Fruit fly (Drosophila melanogaster) whole organism, embryonic: ENCODE measurements around the gene CG14339.

Experiments used
- Ada2b ChIP-seq: fragments of 200-800 bp; sonication (Bioruptor generic); IDR thresholded peaks from 2 replicates; pipeline ENCODE4 v1.3.6; 2022; ENCODE audit warnings: missing biosample characterization, missing genetic modification characterization
- Blimp-1 ChIP-seq: fragments of 200-800 bp; sonication (Bioruptor generic); optimal IDR thresholded peaks from 3 replicates; lab custom pipeline; 2018; ENCODE audit warnings: missing biosample characterization, missing genetic modification characterization, mild to moderate bottlenecking, moderate library complexity, missing genetic modification reagents
- CG12744 ChIP-seq: fragments of 200-800 bp; sonication (Bioruptor generic); optimal IDR thresholded peaks from 2 replicates; lab custom pipeline; 2016; ENCODE audit warnings: missing biosample characterization, missing genetic modification characterization
- CG14860 ChIP-seq: fragments of 200-800 bp; sonication (Bioruptor generic); IDR thresholded peaks from 3 replicates; pipeline ENCODE4 v1.3.6; 2022; ENCODE audit warnings: missing biosample characterization, missing genetic modification characterization; ENCODE audit not compliant: partially characterized antibody
- CG15011 ChIP-seq: fragments of 200-800 bp; sonication (Bioruptor generic); optimal IDR thresholded peaks from 3 replicates; lab custom pipeline; 2018; ENCODE audit warnings: missing biosample characterization, mild to moderate bottlenecking, missing genetic modification characterization
- CG1529 ChIP-seq: fragments of 200-800 bp; sonication (Bioruptor generic); optimal IDR thresholded peaks from 3 replicates; lab custom pipeline; 2018; ENCODE audit warnings: missing biosample characterization, missing genetic modification characterization
- CG1603 ChIP-seq: fragments of 200-800 bp; sonication (Bioruptor generic); optimal IDR thresholded peaks from 2 replicates; lab custom pipeline; 2019; ENCODE audit warnings: missing biosample characterization, mild to moderate bottlenecking, missing genetic modification characterization, moderate library complexity
- CG16779 ChIP-seq: fragments of 200-800 bp; sonication (Bioruptor generic); IDR thresholded peaks from 2 replicates; pipeline ENCODE4 v1.3.6; 2022; ENCODE audit warnings: missing biosample characterization, missing genetic modification characterization
- CG17359 ChIP-seq: fragments of 200-800 bp; sonication (Bioruptor generic); optimal IDR thresholded peaks from 3 replicates; lab custom pipeline; 2018; ENCODE audit warnings: missing biosample characterization, mild to moderate bottlenecking, missing genetic modification characterization, moderate library complexity
- CG1832 ChIP-seq: fragments of 200-800 bp; sonication (Bioruptor generic); optimal IDR thresholded peaks from 2 replicates; lab custom pipeline; 2017; ENCODE audit warnings: missing biosample characterization, mild to moderate bottlenecking, missing genetic modification characterization, inconsistent platforms
- CG18476 ChIP-seq: fragments of 200-800 bp; sonication (Bioruptor generic); optimal IDR thresholded peaks from 2 replicates; lab custom pipeline; 2016; ENCODE audit warnings: missing biosample characterization, mild to moderate bottlenecking, missing genetic modification characterization
- CG3065 ChIP-seq: fragments of 200-800 bp; sonication (Bioruptor generic); optimal IDR thresholded peaks from 2 replicates; lab custom pipeline; 2016; ENCODE audit warnings: missing biosample characterization, missing genetic modification characterization
- CG3995 ChIP-seq: fragments of 200-800 bp; sonication (Bioruptor generic); optimal IDR thresholded peaks from 3 replicates; lab custom pipeline; 2016; ENCODE audit warnings: missing biosample characterization, missing genetic modification characterization
- CG43689 ChIP-seq: fragments of 200-800 bp; sonication (Bioruptor generic); IDR thresholded peaks from 2 replicates; pipeline ENCODE4 v1.3.6; 2022; ENCODE audit warnings: missing biosample characterization, missing genetic modification characterization
- CG7928 ChIP-seq: fragments of 200-800 bp; sonication (Bioruptor generic); optimal IDR thresholded peaks from 2 replicates; lab custom pipeline; 2017; ENCODE audit warnings: missing biosample characterization, mild to moderate bottlenecking, missing genetic modification characterization
- CG7963 ChIP-seq: fragments of 200-800 bp; sonication (Bioruptor generic); IDR thresholded peaks from 3 replicates; pipeline ENCODE4 v1.3.6; 2022; ENCODE audit warnings: missing biosample characterization, missing genetic modification characterization; ENCODE audit not compliant: partially characterized antibody
- Dfd ChIP-seq, 2 experiments: fragments of >200 bp; optimal IDR thresholded peaks; 2 replicates each; lab custom pipeline; 2017; ENCODE audit warnings: missing biosample characterization in 2 of 2, missing genetic modification characterization in 2 of 2
- E2f2 ChIP-seq: fragments of 200-800 bp; sonication (Bioruptor generic); IDR thresholded peaks from 2 replicates; pipeline ENCODE4 v1.3.6; 2022; ENCODE audit warnings: missing biosample characterization, missing genetic modification characterization
- Gug ChIP-seq: fragments of 200-800 bp; sonication (Bioruptor generic); IDR thresholded peaks from 4 replicates; pipeline ENCODE4 v1.3.6; 2022; ENCODE audit warnings: missing biosample characterization, missing genetic modification characterization
- HHEX ChIP-seq: fragments of 200-800 bp; sonication (Bioruptor generic); optimal IDR thresholded peaks from 3 replicates; lab custom pipeline; 2017; ENCODE audit warnings: missing biosample characterization, mild to moderate bottlenecking, missing genetic modification characterization, missing genetic modification reagents
- HmgZ ChIP-seq: fragments of 200-800 bp; sonication (Bioruptor generic); optimal IDR thresholded peaks from 2 replicates; lab custom pipeline; 2018; ENCODE audit warnings: missing biosample characterization, mild to moderate bottlenecking, missing genetic modification characterization
- Mad ChIP-seq: fragments of 200-800 bp; sonication (Bioruptor generic); optimal IDR thresholded peaks from 2 replicates; lab custom pipeline; 2016; ENCODE audit warnings: missing biosample characterization, missing genetic modification characterization
- NfI ChIP-seq: fragments of 200-800 bp; sonication (Bioruptor generic); optimal IDR thresholded peaks from 3 replicates; lab custom pipeline; 2018; ENCODE audit warnings: missing biosample characterization, mild to moderate bottlenecking, missing genetic modification characterization, moderate library complexity
- ab ChIP-seq: fragments of 200-800 bp; sonication (Bioruptor generic); optimal IDR thresholded peaks from 2 replicates; lab custom pipeline; 2016; ENCODE audit warnings: missing biosample characterization, missing genetic modification characterization
- abd-A ChIP-seq: fragments of 200-800 bp; sonication (Bioruptor generic); optimal IDR thresholded peaks from 3 replicates; lab custom pipeline; 2019; ENCODE audit warnings: missing biosample characterization, mild to moderate bottlenecking, missing genetic modification characterization, moderate library complexity
- ac ChIP-seq: fragments of 200-800 bp; sonication (Bioruptor generic); optimal IDR thresholded peaks from 3 replicates; lab custom pipeline; 2017; ENCODE audit warnings: missing biosample characterization, mild to moderate bottlenecking, missing genetic modification characterization
- bbx ChIP-seq: fragments of 200-800 bp; sonication (Bioruptor generic); IDR thresholded peaks from 2 replicates; pipeline ENCODE4 v1.3.6; 2022; ENCODE audit warnings: missing biosample characterization, missing genetic modification characterization; ENCODE audit not compliant: partially characterized antibody
- bowl ChIP-seq: fragments of 200-800 bp; sonication (Bioruptor generic); IDR thresholded peaks from 2 replicates; pipeline ENCODE4 v1.3.6; 2022; ENCODE audit warnings: missing biosample characterization, missing genetic modification characterization
- bsh ChIP-seq, 2 experiments: fragments of 200-800 bp; sonication (Bioruptor generic); optimal IDR thresholded peaks; 2 replicates each; lab custom pipeline; 2017 to 2018; ENCODE audit warnings: mild to moderate bottlenecking in 2 of 2, missing biosample characterization in 2 of 2, missing genetic modification characterization in 2 of 2, moderate library complexity in 1 of 2
- cato ChIP-seq: fragments of 200-800 bp; sonication (Bioruptor generic); optimal IDR thresholded peaks from 2 replicates; lab custom pipeline; 2016; ENCODE audit warnings: missing biosample characterization, missing genetic modification characterization, borderline replicate concordance
- chn ChIP-seq: fragments of 200-800 bp; sonication (Bioruptor generic); optimal IDR thresholded peaks from 2 replicates; lab custom pipeline; 2016; ENCODE audit warnings: missing biosample characterization, missing genetic modification characterization
- dati ChIP-seq: fragments of 200-800 bp; sonication (Bioruptor generic); IDR thresholded peaks from 2 replicates; pipeline ENCODE4 v1.3.6; 2022; ENCODE audit warnings: missing biosample characterization, missing genetic modification characterization
- disco-r ChIP-seq: fragments of 200-800 bp; sonication (Bioruptor generic); optimal IDR thresholded peaks from 2 replicates; lab custom pipeline; 2016; ENCODE audit warnings: missing biosample characterization, missing genetic modification characterization
- dmrt99B ChIP-seq: fragments of 200-800 bp; sonication (Bioruptor generic); optimal IDR thresholded peaks from 2 replicates; lab custom pipeline; 2018; ENCODE audit warnings: missing biosample characterization, mild to moderate bottlenecking, missing genetic modification characterization, moderate library complexity
- emc ChIP-seq: fragments of 200-800 bp; sonication (Bioruptor generic); optimal IDR thresholded peaks from 2 replicates; lab custom pipeline; 2016; ENCODE audit warnings: missing biosample characterization, missing genetic modification characterization
- exex ChIP-seq: fragments of 200-800 bp; sonication (Bioruptor generic); optimal IDR thresholded peaks from 4 replicates; lab custom pipeline; 2018; ENCODE audit warnings: missing biosample characterization, mild to moderate bottlenecking, missing genetic modification characterization, moderate library complexity
- gcm2 ChIP-seq: fragments of 200-800 bp; sonication (Bioruptor generic); optimal IDR thresholded peaks from 2 replicates; lab custom pipeline; 2016; ENCODE audit warnings: missing biosample characterization, missing genetic modification characterization
- jumu ChIP-seq: fragments of 200-800 bp; sonication (Bioruptor generic); optimal IDR thresholded peaks from 3 replicates; lab custom pipeline; 2016; ENCODE audit warnings: missing biosample characterization, missing genetic modification characterization
- ken ChIP-seq: fragments of 200-800 bp; sonication (Bioruptor generic); IDR thresholded peaks from 3 replicates; pipeline ENCODE4 v1.3.6; 2022; ENCODE audit warnings: missing biosample characterization, missing genetic modification characterization
- kni ChIP-seq: fragments of 200-800 bp; sonication (Bioruptor generic); optimal IDR thresholded peaks from 3 replicates; lab custom pipeline; 2017; ENCODE audit warnings: mild to moderate bottlenecking, missing biosample characterization, missing genetic modification reagents, missing genetic modification characterization
- odd ChIP-seq: fragments of 200-800 bp; sonication (Bioruptor generic); optimal IDR thresholded peaks from 2 replicates; lab custom pipeline; 2017; ENCODE audit warnings: missing biosample characterization, mild to moderate bottlenecking, missing genetic modification characterization
- peb ChIP-seq: fragments of 200-800 bp; sonication (Bioruptor generic); IDR thresholded peaks from 2 replicates; pipeline ENCODE4 v1.3.6; 2022; ENCODE audit warnings: missing biosample characterization, missing genetic modification characterization
- ro ChIP-seq: fragments of 200-800 bp; sonication (Bioruptor generic); IDR thresholded peaks from 2 replicates; pipeline ENCODE4 v1.3.6; 2022; ENCODE audit warnings: missing biosample characterization, missing genetic modification characterization
- sna ChIP-seq: fragments of 200-800 bp; sonication (Bioruptor generic); IDR thresholded peaks from 2 replicates; pipeline ENCODE4 v1.3.6; 2022; ENCODE audit warnings: missing biosample characterization, missing genetic modification characterization; ENCODE audit not compliant: partially characterized antibody
- stc ChIP-seq: fragments of 200-800 bp; sonication (Bioruptor generic); IDR thresholded peaks from 2 replicates; pipeline ENCODE4 v1.3.6; 2022; ENCODE audit warnings: missing biosample characterization, missing genetic modification characterization
- toy ChIP-seq: fragments of 200-800 bp; sonication (Bioruptor generic); IDR thresholded peaks from 2 replicates; pipeline ENCODE4 v1.3.6; 2022; ENCODE audit warnings: missing biosample characterization, missing genetic modification characterization
- trh ChIP-seq: fragments of 200-800 bp; sonication (Bioruptor generic); optimal IDR thresholded peaks from 2 replicates; lab custom pipeline; 2016; ENCODE audit warnings: missing biosample characterization, missing genetic modification characterization

Gene CG14339

DNA sequence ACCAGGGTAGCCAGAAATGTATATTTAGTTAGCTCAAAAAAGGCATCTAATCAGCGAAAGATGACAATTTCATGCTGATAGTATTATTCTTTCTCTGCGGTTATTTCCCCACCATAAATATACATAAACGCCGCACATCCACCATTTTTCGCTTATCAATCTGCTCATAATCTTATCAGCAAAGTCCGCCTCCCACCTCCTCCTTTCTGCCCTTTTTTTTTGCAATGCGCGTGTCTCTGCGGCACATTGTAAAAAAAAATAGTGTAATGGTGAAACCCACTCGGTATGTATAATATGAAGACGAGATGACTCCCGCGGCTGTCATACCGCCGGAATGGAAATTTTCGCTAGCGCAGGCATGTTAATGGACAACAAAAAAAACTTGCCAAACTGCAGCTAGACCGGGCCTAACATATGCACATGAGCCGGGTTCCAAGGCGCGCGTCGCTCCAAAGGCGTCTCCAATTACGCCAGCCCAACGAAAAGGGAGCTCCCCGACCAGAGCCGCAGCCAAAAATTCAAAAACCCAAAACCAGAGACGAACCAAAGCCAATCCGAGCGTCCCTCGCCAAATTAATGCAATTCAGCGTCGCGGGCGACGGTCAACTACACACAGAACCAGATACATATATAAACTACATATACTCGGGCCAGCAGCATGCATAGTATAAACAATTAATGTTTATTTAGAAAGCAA is 12.0 kb downstream of the CG14339 start (continued):
- TF ChIP-seq CG3065 (GFP tag; lab: Kevin White, UChicago) (no peak), dati (GFP tag; lab: Robert Waterston, UW) (no peak), bsh (GFP tag; optimal IDR thresholded peaks at IDR 0.05; lab: Kevin White, UChicago) (no peak), CG1603 (tag; lab: Kevin White, UChicago) (no peak)
- TF ChIP-seq, all 482 proteins: peak for 14

DNA sequence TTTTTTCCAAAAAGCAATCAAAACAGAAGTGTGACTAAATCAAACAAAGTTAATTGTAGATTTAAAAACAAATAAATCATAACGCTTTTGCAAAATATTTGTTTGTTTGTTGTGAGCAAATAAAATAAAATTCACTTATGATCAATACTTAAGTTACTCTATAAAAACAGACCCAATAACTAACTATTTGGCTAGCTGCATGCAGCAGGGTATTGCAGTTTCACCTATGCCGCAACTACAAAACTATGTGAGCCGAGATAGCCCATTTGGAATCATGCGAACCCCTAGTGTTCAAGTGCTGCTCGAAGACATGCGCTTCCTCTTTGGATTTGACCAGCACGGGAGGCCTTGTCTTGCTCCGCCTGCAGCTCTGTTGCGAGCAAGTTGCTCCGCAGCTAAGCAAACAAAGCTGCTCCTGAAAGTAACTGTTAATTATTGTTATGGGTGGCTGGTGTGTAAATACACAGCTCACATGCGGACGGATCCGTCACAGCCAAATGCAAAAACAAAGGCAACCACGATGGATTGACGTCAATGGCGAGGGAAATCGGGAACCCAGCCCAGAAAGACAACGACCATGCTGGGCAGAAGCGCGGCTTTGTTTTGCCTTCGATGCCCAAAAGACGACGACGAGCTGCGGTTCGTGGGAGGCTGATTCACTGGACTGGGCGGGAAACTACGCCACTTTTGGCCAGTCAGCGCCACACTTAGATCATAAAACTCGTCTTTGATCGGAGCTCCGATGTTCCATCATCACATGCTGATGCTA is 13.8 kb downstream of the CG14339 start:
- TF ChIP-seq kni (GFP tag; lab: Kevin White, UChicago): no peak
- TF ChIP-seq CG7963 (GFP tag; lab: Robert Waterston, UW): no peak
- no peak for TF ChIP-seq CG1832 (GFP tag; lab: Kevin White, UChicago)
- no peak for TF ChIP-seq trh (GFP tag; lab: Kevin White, UChicago)
- TF ChIP-seq jumu (GFP tag; lab: Kevin White, UChicago): no peak
- TF ChIP-seq toy: no peak
- TF ChIP-seq Blimp-1 (GFP tag; lab: Kevin White, UChicago): peak; percentile 16
- no peak for TF ChIP-seq gcm2 (GFP tag; lab: Kevin White, UChicago)
- TF ChIP-seq bbx (GFP tag; lab: Robert Waterston, UW): no peak
- no peak for TF ChIP-seq CG12744 (GFP tag; lab: Kevin White, UChicago)
- TF ChIP-seq CG15011 (GFP tag; lab: Kevin White, UChicago): no peak
- TF ChIP-seq Dfd (GFP tag; optimal IDR thresholded peaks at IDR 0.05; lab: Kevin White, UChicago): no peak
- no peak for TF ChIP-seq sna (GFP tag; lab: Robert Waterston, UW)
- no peak for TF ChIP-seq CG18476 (GFP tag; lab: Kevin White, UChicago)
- no peak for TF ChIP-seq CG16779 (GFP tag; lab: Robert Waterston, UW)
- no peak for TF ChIP-seq chn (GFP tag; lab: Kevin White, UChicago)
- no peak for TF ChIP-seq CG7928 (GFP tag; lab: Kevin White, UChicago)
- no peak for TF ChIP-seq ab (GFP tag; lab: Kevin White, UChicago)
- no peak for TF ChIP-seq odd
- TF ChIP-seq ro (GFP tag; lab: Robert Waterston, UW): no peak
- TF ChIP-seq HHEX (GFP tag; lab: Kevin White, UChicago): no peak
- no peak for TF ChIP-seq disco-r
- no peak for TF ChIP-seq bowl (GFP tag; lab: Robert Waterston, UW)
- no peak for TF ChIP-seq Ada2b (GFP tag; lab: Robert Waterston, UW)
- no peak for TF ChIP-seq emc (GFP tag; lab: Kevin White, UChicago)
- TF ChIP-seq CG3995 (GFP tag; lab: Kevin White, UChicago): no peak
- no peak for TF ChIP-seq cato (GFP tag; lab: Kevin White, UChicago)
- no peak for TF ChIP-seq E2f2 (GFP tag; lab: Robert Waterston, UW)
- no peak for TF ChIP-seq exex (tag; lab: Kevin White, UChicago)
- no peak for TF ChIP-seq CG1529 (GFP tag; lab: Kevin White, UChicago)
- TF ChIP-seq HmgZ (tag; lab: Kevin White, UChicago): peak; percentile 13
- no peak for TF ChIP-seq NfI (GFP tag; lab: Kevin White, UChicago)
- no peak for TF ChIP-seq ken (GFP tag; lab: Robert Waterston, UW)
- peak; percentile 46 for TF ChIP-seq abd-A (tag; lab: Kevin White, UChicago)
- no peak for TF ChIP-seq ac
- TF ChIP-seq stc: no peak
- no peak for TF ChIP-seq Gug (GFP tag; lab: Robert Waterston, UW)
- peak; percentile 27 for TF ChIP-seq CG17359 (tag; lab: Kevin White, UChicago)
- no peak for TF ChIP-seq CG14860 (GFP tag; lab: Robert Waterston, UW)
- TF ChIP-seq peb (GFP tag; lab: Robert Waterston, UW): no peak
- TF ChIP-seq CG43689 (GFP tag; lab: Robert Waterston, UW): no peak
- TF ChIP-seq dmrt99B (tag; lab: Kevin White, UChicago): no peak
- no peak for TF ChIP-seq Mad (GFP tag; lab: Kevin White, UChicago)
